Fruit fly (Drosophila melanogaster): ENCODE results near the gene oxt.

Gene oxt

DNA sequence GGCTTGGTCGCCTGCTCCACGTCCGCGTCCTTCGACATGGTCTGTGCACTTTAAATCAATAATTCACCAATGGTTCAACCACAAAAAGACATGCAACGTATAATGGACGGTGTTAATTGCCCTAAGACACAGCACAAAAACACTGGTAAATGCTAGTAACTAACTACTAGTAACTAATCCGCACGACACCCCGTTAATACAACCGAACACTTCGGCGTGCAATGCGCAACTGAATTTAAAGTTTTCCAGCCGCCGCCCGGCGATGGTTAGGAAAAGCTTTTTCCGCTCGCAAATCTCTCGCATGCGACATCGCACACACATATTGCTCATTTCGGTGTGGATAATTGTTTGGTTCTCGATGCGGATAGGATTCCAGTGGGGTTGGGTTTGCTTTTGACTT lies 6.7 kb downstream of the oxt start:
- peak; percentile 11; the same call in 1 of the 3 replicates for TF ChIP-seq CG8119 (GFP tag; IDR thresholded peaks at IDR 0.05)
- no peak for TF ChIP-seq Met (GFP tag; optimal IDR thresholded peaks at IDR 0.05)
- no peak for TF ChIP-seq Eip78C (GFP tag)
- TF ChIP-seq CG34406 (GFP tag; optimal IDR thresholded peaks at IDR 0.05): no peak
- no peak for TF ChIP-seq CG10669 (GFP tag; optimal IDR thresholded peaks at IDR 0.05)
- TF ChIP-seq ss (GFP tag; optimal IDR thresholded peaks at IDR 0.05): no peak
- no peak for TF ChIP-seq Gug (GFP tag; IDR thresholded peaks at IDR 0.05)
- TF ChIP-seq CG6808 (GFP tag; optimal IDR thresholded peaks at IDR 0.05): no peak
- peak; percentile 20; the same call in 1 of the 2 replicates for TF ChIP-seq CG15336 (GFP tag; IDR thresholded peaks at IDR 0.05)
- TF ChIP-seq lz (GFP tag; optimal IDR thresholded peaks at IDR 0.05): no peak
- no peak for TF ChIP-seq CG8319 (GFP tag; optimal IDR thresholded peaks at IDR 0.05)
- TF ChIP-seq eg (GFP tag; IDR thresholded peaks at IDR 0.05): peak; percentile 51; the same call in 2 of the 3 replicates
- no peak for TF ChIP-seq Hr4 (GFP tag; optimal IDR thresholded peaks at IDR 0.05)
- TF ChIP-seq Hr38 (GFP tag; optimal IDR thresholded peaks at IDR 0.05): no peak

- TF ChIP-seq fkh (GFP tag; optimal IDR thresholded peaks at IDR 0.05) (peak; percentile 81), CG8319 (GFP tag; optimal IDR thresholded peaks at IDR 0.05) (no peak)
These were observed 8.4 kb downstream of the oxt start for dm6 chr3L:2253962-2254662.

DNA sequence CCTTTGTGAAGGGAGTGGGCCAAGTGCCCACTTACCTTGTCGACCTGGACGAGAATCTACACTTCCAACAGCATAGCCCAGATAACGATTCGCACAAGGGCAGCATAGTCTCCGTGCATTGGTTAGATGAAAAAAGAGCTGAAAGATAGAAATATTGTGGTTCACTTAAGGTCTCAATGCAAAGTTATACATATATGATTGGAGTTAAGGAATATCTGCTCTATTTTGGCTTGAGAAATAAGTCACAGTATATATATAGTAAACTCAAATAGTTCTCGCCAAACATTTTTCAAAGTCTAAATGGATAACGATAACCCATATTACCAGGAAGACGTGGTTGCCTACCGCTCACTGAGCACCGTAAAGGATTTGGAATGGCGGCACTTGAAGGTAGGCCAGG lies 14.1 kb downstream of the oxt start, which contains the start of gene CG32305:
Gene CG32305 (plus strand): TSS at position 301 of the 400 bp plus-strand sequence.
- TF ChIP-seq eg (GFP tag; IDR thresholded peaks at IDR 0.05) (no peak), Gug (GFP tag; IDR thresholded peaks at IDR 0.05) (no peak), CG6792 (GFP tag; optimal IDR thresholded peaks at IDR 0.05) (no peak), CG6808 (GFP tag; optimal IDR thresholded peaks at IDR 0.05) (no peak), CG8632 (GFP tag; optimal IDR thresholded peaks at IDR 0.05) (no peak), CG34406 (GFP tag; optimal IDR thresholded peaks at IDR 0.05) (no peak), fd59A (GFP tag; optimal IDR thresholded peaks at IDR 0.05) (no peak), Eip78C (GFP tag) (no peak), CG3032 (tag; optimal IDR thresholded peaks at IDR 0.05) (no peak), lz (GFP tag; optimal IDR thresholded peaks at IDR 0.05) (no peak), Hr39 (GFP tag; optimal IDR thresholded peaks at IDR 0.05) (no peak), CG10631 (GFP tag; optimal IDR thresholded peaks at IDR 0.05) (no peak), salr (GFP tag; optimal IDR thresholded peaks at IDR 0.05) (no peak), Hr4 (GFP tag; optimal IDR thresholded peaks at IDR 0.05) (no peak), ss (GFP tag; optimal IDR thresholded peaks at IDR 0.05) (no peak)

DNA sequence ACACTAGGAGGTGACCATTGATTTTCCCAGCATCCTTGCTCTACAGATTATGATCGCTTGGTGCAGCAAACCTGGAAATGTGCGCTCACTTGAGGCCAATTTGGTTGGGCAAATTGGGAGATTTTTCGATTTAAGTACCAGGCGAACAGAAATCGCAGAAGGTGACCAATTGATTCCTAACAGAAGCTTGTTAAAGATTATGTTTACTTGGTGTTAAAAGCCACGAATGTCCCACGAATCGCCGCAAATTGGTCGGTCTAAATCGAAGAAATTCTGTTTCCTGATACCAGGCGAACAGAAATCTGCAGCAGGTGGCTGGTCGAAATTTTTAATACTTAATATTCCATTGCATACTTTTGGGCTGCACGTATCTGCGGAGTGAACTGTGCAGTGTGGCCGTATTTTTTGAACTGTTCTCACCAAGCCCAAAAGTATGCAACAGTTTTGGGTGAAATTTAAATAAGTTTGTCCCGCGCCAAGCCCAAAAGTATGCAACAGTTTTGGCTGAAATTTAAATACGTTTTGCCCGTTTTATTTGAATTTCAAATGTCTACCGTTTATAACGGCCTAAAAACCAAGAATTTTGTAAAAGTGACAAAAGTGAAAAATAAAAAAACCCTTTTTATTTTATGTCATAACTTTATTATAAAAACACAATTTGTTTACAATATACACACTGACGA lies 18.5 kb downstream of the oxt start, which contains the start of gene CG32301:
Gene CG32301 (plus strand): TSS at position 633 of the 683 bp plus-strand sequence.
- TF ChIP-seq fkh (GFP tag; optimal IDR thresholded peaks at IDR 0.05) (no peak), CG32006 (GFP tag; optimal IDR thresholded peaks at IDR 0.05) (no peak), spab (GFP tag; optimal IDR thresholded peaks at IDR 0.05) (no peak), CG8319 (GFP tag; optimal IDR thresholded peaks at IDR 0.05) (peak; percentile 8), achi (GFP tag; optimal IDR thresholded peaks at IDR 0.05) (no peak), CG31627 (GFP tag; optimal IDR thresholded peaks at IDR 0.05) (no peak), Hr4 (GFP tag; optimal IDR thresholded peaks at IDR 0.05) (no peak), CG15336 (GFP tag; IDR thresholded peaks at IDR 0.05) (0 out of 2 replicates have a peak, but pooled peaks have one; percentile 13)

dm6 chr3L:2237543-2238233 lies 24.8 kb downstream of the oxt start, which contains the start of gene ACXD:
ACXD (plus strand) TSS chr3L:2237608.
- TF ChIP-seq fkh (GFP tag; optimal IDR thresholded peaks at IDR 0.05) (no peak), CG6808 (GFP tag; optimal IDR thresholded peaks at IDR 0.05) (no peak), vri (GFP tag; optimal IDR thresholded peaks at IDR 0.05) (peak; percentile 46), svp (GFP tag) (peak; percentile 78)
